Worm (Caenorhabditis elegans) whole organism, late embryonic: Measurements from ENCODE around the gene clec-213.

Experiments used
- C08G9.2 ChIP-seq: sonication (generic microtip); optimal IDR thresholded peaks from 2 replicates; lab custom pipeline; 2016; ENCODE audit warnings: mild to moderate bottlenecking, missing genetic modification characterization, moderate library complexity, missing compliant biosample characterization
- F13H6.1 ChIP-seq: sonication (generic microtip); optimal IDR thresholded peaks from 2 replicates; lab custom pipeline; 2016; ENCODE audit warnings: missing genetic modification characterization, missing compliant biosample characterization
- K09A11.1 ChIP-seq: sonication (generic microtip); optimal IDR thresholded peaks from 2 replicates; lab custom pipeline; 2017; ENCODE audit warnings: antibody characterized with exemption, mild to moderate bottlenecking, missing genetic modification characterization, missing compliant biosample characterization; ENCODE audit not compliant: insufficient read depth
- Y22D7AL.16 ChIP-seq: sonication (generic microtip); optimal IDR thresholded peaks from 2 replicates; lab custom pipeline; 2016; ENCODE audit warnings: missing genetic modification characterization, missing compliant biosample characterization
- ceh-18 ChIP-seq: sonication (generic microtip); optimal IDR thresholded peaks from 2 replicates; lab custom pipeline; 2016; ENCODE audit warnings: missing genetic modification characterization, missing compliant biosample characterization
- ceh-24 ChIP-seq: sonication (generic microtip); optimal IDR thresholded peaks from 2 replicates; lab custom pipeline; 2016; ENCODE audit warnings: mild to moderate bottlenecking, missing genetic modification characterization, missing compliant biosample characterization
- ceh-34 ChIP-seq: sonication (generic microtip); optimal IDR thresholded peaks from 2 replicates; lab custom pipeline; 2016; ENCODE audit warnings: mild to moderate bottlenecking, missing genetic modification characterization, missing compliant biosample characterization
- ceh-6 ChIP-seq: fragments of 200-800 bp; sonication (Bioruptor generic); optimal IDR thresholded peaks from 2 replicates; lab custom pipeline; 2018; ENCODE audit warnings: mild to moderate bottlenecking, missing genetic modification characterization, missing compliant biosample characterization
- dmd-4 ChIP-seq: sonication (generic microtip); optimal IDR thresholded peaks from 2 replicates; lab custom pipeline; 2016; ENCODE audit warnings: borderline replicate concordance, missing genetic modification characterization, missing compliant biosample characterization
- dve-1 ChIP-seq: sonication (generic microtip); optimal IDR thresholded peaks from 2 replicates; lab custom pipeline; 2017; ENCODE audit warnings: antibody characterized with exemption, mild to moderate bottlenecking, missing genetic modification characterization, missing compliant biosample characterization
- elt-4 ChIP-seq: sonication (generic microtip); optimal IDR thresholded peaks from 2 replicates; lab custom pipeline; 2016; ENCODE audit warnings: missing genetic modification characterization, missing compliant biosample characterization
- ets-4 ChIP-seq: sonication (generic microtip); optimal IDR thresholded peaks from 2 replicates; lab custom pipeline; 2016; ENCODE audit warnings: missing genetic modification characterization, missing compliant biosample characterization
- fax-1 ChIP-seq: sonication (generic microtip); optimal IDR thresholded peaks from 2 replicates; lab custom pipeline; 2016; ENCODE audit warnings: missing genotype, missing genetic modification characterization, missing compliant biosample characterization
- fkh-10 ChIP-seq: fragments of 150-350 bp; optimal IDR thresholded peaks from 2 replicates; lab custom pipeline; 2014; ENCODE audit warnings: missing biosample characterization, missing genetic modification reagents, missing genetic modification characterization
- gmeb-2 ChIP-seq: sonication (generic microtip); optimal IDR thresholded peaks from 2 replicates; lab custom pipeline; 2016; ENCODE audit warnings: missing genetic modification characterization, inconsistent platforms, missing compliant biosample characterization
- hlh-30 ChIP-seq: sonication (generic microtip); optimal IDR thresholded peaks from 2 replicates; lab custom pipeline; 2017; ENCODE audit warnings: antibody characterized with exemption, missing genetic modification characterization, missing compliant biosample characterization; ENCODE audit not compliant: insufficient read depth
- hlh-6 ChIP-seq: sonication (generic microtip); optimal IDR thresholded peaks from 2 replicates; lab custom pipeline; 2016; ENCODE audit warnings: missing genotype, missing genetic modification characterization, missing compliant biosample characterization
- lim-6 ChIP-seq: sonication (generic microtip); optimal IDR thresholded peaks from 2 replicates; lab custom pipeline; 2016; ENCODE audit warnings: missing genetic modification characterization, missing compliant biosample characterization
- lin-11 ChIP-seq: fragments of 200-800 bp; sonication (Bioruptor generic); optimal IDR thresholded peaks from 2 replicates; lab custom pipeline; 2018; ENCODE audit warnings: mild to moderate bottlenecking, missing genetic modification characterization, missing compliant biosample characterization
- nhr-232 ChIP-seq: sonication (generic microtip); optimal IDR thresholded peaks from 2 replicates; lab custom pipeline; 2016; ENCODE audit warnings: missing genetic modification characterization, missing compliant biosample characterization
- npax-4 ChIP-seq: sonication (generic microtip); optimal IDR thresholded peaks from 2 replicates; lab custom pipeline; 2016; ENCODE audit warnings: missing genetic modification characterization, missing compliant biosample characterization
- odd-2 ChIP-seq: sonication (generic microtip); optimal IDR thresholded peaks from 2 replicates; lab custom pipeline; 2017; ENCODE audit warnings: antibody characterized with exemption, mild to moderate bottlenecking, missing genetic modification characterization, missing compliant biosample characterization
- pag-3 ChIP-seq: sonication (generic microtip); optimal IDR thresholded peaks from 2 replicates; lab custom pipeline; 2016; ENCODE audit warnings: missing compliant biosample characterization, missing genetic modification characterization, borderline replicate concordance
- pat-9 ChIP-seq: fragments of 200-800 bp; sonication (Bioruptor generic); optimal IDR thresholded peaks from 2 replicates; lab custom pipeline; 2018; ENCODE audit warnings: mild to moderate bottlenecking, missing genetic modification characterization, moderate library complexity, missing compliant biosample characterization
- pax-1 ChIP-seq: fragments of 150-350 bp; optimal IDR thresholded peaks from 2 replicates; lab custom pipeline; 2014; ENCODE audit warnings: missing biosample characterization, missing genetic modification characterization
- pqm-1 ChIP-seq: sonication (generic microtip); optimal IDR thresholded peaks from 2 replicates; lab custom pipeline; 2016; ENCODE audit warnings: missing genetic modification characterization, missing compliant biosample characterization
- pros-1 ChIP-seq: fragments of 150-350 bp; optimal IDR thresholded peaks from 2 replicates; lab custom pipeline; 2014; ENCODE audit warnings: missing biosample characterization, missing genetic modification reagents, missing genetic modification characterization
- ref-2 ChIP-seq: sonication (generic microtip); optimal IDR thresholded peaks from 2 replicates; lab custom pipeline; 2016; ENCODE audit warnings: missing genetic modification characterization, missing compliant biosample characterization
- sdc-2 ChIP-seq: sonication (generic microtip); optimal IDR thresholded peaks from 2 replicates; lab custom pipeline; 2016; ENCODE audit warnings: missing genotype, missing genetic modification characterization, missing compliant biosample characterization
- tbx-2 ChIP-seq: sonication (generic microtip); optimal IDR thresholded peaks from 2 replicates; lab custom pipeline; 2016; ENCODE audit warnings: missing genetic modification characterization, missing compliant biosample characterization
- tbx-7 ChIP-seq: sonication (generic microtip); optimal IDR thresholded peaks from 2 replicates; lab custom pipeline; 2016; ENCODE audit warnings: missing genotype, missing genetic modification characterization, missing compliant biosample characterization
- ttx-3 ChIP-seq: sonication (generic microtip); optimal IDR thresholded peaks from 2 replicates; lab custom pipeline; 2016; ENCODE audit warnings: missing genetic modification reagents, missing genetic modification characterization, missing compliant biosample characterization
- unc-55 ChIP-seq: sonication (generic microtip); optimal IDR thresholded peaks from 2 replicates; lab custom pipeline; 2017; ENCODE audit warnings: missing biosample characterization, missing genetic modification reagents, missing genetic modification characterization
- unc-86 ChIP-seq: sonication (generic microtip); optimal IDR thresholded peaks from 2 replicates; lab custom pipeline; 2016; ENCODE audit warnings: missing genetic modification characterization, missing compliant biosample characterization

clec-213 gene

ce11 chrV:7598269-7598668 lies 6.7 kb upstream of the clec-213 start, which contains the start of gene C50E3.7:
Gene C50E3.7, minus strand, starts transcription at chrV:7598369.
- TF ChIP-seq fax-1 (tag; lab: Kevin White, UChicago) (no peak), ets-4 (no peak), lim-6 (tag; lab: Kevin White, UChicago) (no peak), unc-55 (GFP tag; lab: Kevin White, UChicago) (no peak), pag-3 (tag; lab: Kevin White, UChicago) (no peak), tbx-7 (tag; lab: Kevin White, UChicago) (no peak), ceh-34 (tag; lab: Kevin White, UChicago) (no peak), pros-1 (tag; lab: Kevin White, UChicago) (no peak), unc-86 (tag; lab: Kevin White, UChicago) (no peak), pax-1 (tag; lab: Kevin White, UChicago) (no peak), ttx-3 (tag; lab: Kevin White, UChicago) (no peak), K09A11.1 (tag; lab: Kevin White, UChicago) (no peak)

- TF ChIP-seq hlh-30, result no peak
- TF ChIP-seq fax-1 (tag; lab: Kevin White, UChicago), result no peak
- TF ChIP-seq sdc-2 (tag; lab: Kevin White, UChicago), result no peak
- TF ChIP-seq lin-11 (tag; lab: Kevin White, UChicago), result no peak
- TF ChIP-seq odd-2, result no peak
- no peak for TF ChIP-seq nhr-232 (tag; lab: Kevin White, UChicago)
- TF ChIP-seq tbx-2, result no peak
- no peak for TF ChIP-seq pros-1 (tag; lab: Kevin White, UChicago)
- no peak for TF ChIP-seq fkh-10 (GFP tag; lab: Kevin White, UChicago)
- TF ChIP-seq, all 69 proteins: peak for 0
Measured at ce11 chrV:7600149-7600548, 4.8 kb upstream of the clec-213 start, which contains the start of gene C50E3.9. Gene C50E3.9, minus strand, starts transcription at chrV:7600249.

- TF ChIP-seq ref-2 (tag; lab: Kevin White, UChicago) (no peak), pat-9 (tag; lab: Kevin White, UChicago) (no peak), npax-4 (tag; lab: Kevin White, UChicago) (no peak), odd-2 (no peak), gmeb-2 (no peak), ceh-6 (GFP tag; lab: Kevin White, UChicago) (no peak), fax-1 (tag; lab: Kevin White, UChicago) (no peak), Y22D7AL.16 (tag; lab: Kevin White, UChicago) (no peak), ceh-24 (no peak), dve-1 (tag; lab: Kevin White, UChicago) (no peak), F13H6.1 (tag; lab: Kevin White, UChicago) (no peak), elt-4 (tag; lab: Kevin White, UChicago) (no peak), ceh-18 (tag; lab: Kevin White, UChicago) (no peak), lin-11 (tag; lab: Kevin White, UChicago) (no peak), pqm-1 (tag; lab: Kevin White, UChicago) (no peak), dmd-4 (tag; lab: Kevin White, UChicago) (no peak), C08G9.2 (tag; lab: Kevin White, UChicago) (no peak)
Measured at ce11 chrV:7601443-7601842, 3.5 kb upstream of the clec-213 start, which contains the start of gene scl-26. Gene scl-26, minus strand, starts transcription at chrV:7601543.

ce11 chrV:7603404-7603803 lies 1.6 kb upstream of the clec-213 start, which contains the start of gene C50E3.11:
Gene C50E3.11, minus strand, starts transcription at chrV:7603486.
- TF ChIP-seq hlh-6 (tag; lab: Kevin White, UChicago), result no peak
- TF ChIP-seq, all 69 proteins: peak for 0
